Worm (Caenorhabditis elegans): ENCODE data around the gene F58F9.6.

DNA sequence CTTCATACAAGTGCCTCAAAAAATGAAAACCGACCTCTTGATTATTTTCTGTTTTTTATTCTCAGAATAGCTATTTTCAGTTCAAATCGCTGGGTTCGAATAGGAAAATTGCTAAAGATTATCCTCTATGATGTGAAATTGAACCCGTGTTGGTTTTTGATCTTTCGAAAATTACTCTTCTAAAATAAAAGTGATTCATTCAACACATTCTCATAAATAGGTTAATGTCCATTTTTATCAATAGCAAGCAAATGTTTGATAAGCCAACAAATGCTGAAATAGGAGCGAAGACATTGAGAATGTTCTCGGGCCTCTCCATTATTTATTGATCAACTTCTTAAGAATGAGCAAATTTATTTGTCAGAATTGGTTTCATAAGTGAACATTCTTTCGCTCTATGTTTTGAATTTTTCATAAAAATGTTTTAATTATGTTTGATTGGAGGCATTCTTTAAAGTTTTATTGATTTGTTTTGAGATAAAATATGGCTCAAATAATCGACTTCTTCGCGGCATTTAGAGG is 4.6 kb downstream of the F58F9.6 start, which contains the start of gene F58F9.3:
- no peak for TF ChIP-seq W03F9.2 (tag; optimal IDR thresholded peaks at IDR 0.05)
- TF ChIP-seq dao-5 (tag; optimal IDR thresholded peaks at IDR 0.05), result no peak
- no peak for TF ChIP-seq him-1 (tag; optimal IDR thresholded peaks at IDR 0.05)

All from whole organism, L4/young adult.